Comparison of ENCODE assay signal across 3 fruit fly cellular contexts in the genomic region with DNA sequence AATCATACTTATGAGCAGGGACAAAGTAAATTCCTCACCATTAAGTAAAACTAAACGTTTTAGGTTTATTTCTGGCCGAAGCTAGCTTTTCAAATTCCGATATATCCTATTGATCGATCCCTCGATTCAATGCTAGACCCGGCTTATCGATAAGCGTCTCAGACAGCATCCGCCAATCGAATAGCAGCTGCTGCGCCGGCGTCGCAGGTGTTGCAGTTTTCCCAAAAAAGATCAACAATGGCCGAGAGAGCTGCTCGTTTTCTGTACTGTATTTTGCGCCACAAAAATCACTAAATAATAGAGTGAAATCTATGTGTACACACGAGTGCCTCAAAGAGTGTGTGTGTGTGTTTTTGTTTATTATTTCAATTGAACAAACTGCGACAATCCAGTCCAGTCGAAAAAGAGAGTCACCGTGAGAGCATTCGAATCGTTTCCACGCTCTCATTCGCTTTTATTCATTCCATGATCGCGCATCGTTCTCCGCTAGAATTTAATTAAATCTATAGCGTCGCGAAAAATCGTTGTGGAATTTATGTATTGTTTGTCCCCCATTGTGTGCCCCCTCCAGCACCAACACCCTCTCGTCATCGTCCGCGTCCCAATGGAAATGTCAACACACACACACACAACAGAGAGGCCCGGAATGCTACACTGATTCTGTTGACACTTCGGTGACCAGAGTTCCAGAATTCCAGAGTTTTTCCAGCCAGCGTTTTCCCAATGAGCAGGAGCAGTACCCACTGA.
TF ChIP-seq lines count a peak whose summit lies in the region.

No protein-coding gene starts in this region.

- no peak for TF ChIP-seq CTCF in whole organism, embryonic (GFP tag; optimal IDR thresholded peaks at IDR 0.05; lab: Kevin White, UChicago)

TF ChIP-seq in whole organism, 6 proteins besides CTCF, POLR2A, EP300 and RAD21:
- peak; percentile 19 for TF ChIP-seq Dll (optimal IDR thresholded peaks at IDR 0.05; lab: Kevin White, UChicago)
- TF ChIP-seq EcR (GFP tag; optimal IDR thresholded peaks at IDR 0.05; lab: Kevin White, UChicago), result no peak
- TF ChIP-seq psq (optimal IDR thresholded peaks at IDR 0.05; lab: Kevin White, UChicago), result no peak
- TF ChIP-seq pan (optimal IDR thresholded peaks at IDR 0.05; lab: Kevin White, UChicago), result no peak
- no peak for TF ChIP-seq usp (GFP tag; optimal IDR thresholded peaks at IDR 0.05; lab: Kevin White, UChicago)

TF ChIP-seq in whole organism, adult, 20 proteins besides CTCF, POLR2A, EP300 and RAD21:
- TF ChIP-seq cic (GFP tag; optimal IDR thresholded peaks at IDR 0.05; lab: Kevin White, UChicago), result peak; percentile 31
- no peak for TF ChIP-seq CG12768 (GFP tag; optimal IDR thresholded peaks at IDR 0.05; lab: Kevin White, UChicago)
- peak; percentile 23 for TF ChIP-seq pad (GFP tag; optimal IDR thresholded peaks at IDR 0.05; lab: Kevin White, UChicago)
- TF ChIP-seq ovo (GFP tag; optimal IDR thresholded peaks at IDR 0.05; lab: Kevin White, UChicago), result peak; percentile 4
- no peak for TF ChIP-seq Mnt (GFP tag; optimal IDR thresholded peaks at IDR 0.05; lab: Kevin White, UChicago)
- peak; percentile 12 for TF ChIP-seq bab1 (GFP tag; optimal IDR thresholded peaks at IDR 0.05; lab: Kevin White, UChicago)

TF ChIP-seq in whole organism, embryonic, 481 proteins besides CTCF, POLR2A, EP300 and RAD21 (continues in another document):
- TF ChIP-seq CG10543 (GFP tag; optimal IDR thresholded peaks at IDR 0.05; lab: Kevin White, UChicago), result peak; percentile 66
- TF ChIP-seq tio (GFP tag; optimal IDR thresholded peaks at IDR 0.05; lab: Kevin White, UChicago), result no peak
- TF ChIP-seq CG14050 (GFP tag; IDR thresholded peaks at IDR 0.05; lab: Robert Waterston, UW), result no peak
- peak; percentile 69 for TF ChIP-seq Bgb (GFP tag; IDR thresholded peaks at IDR 0.05; lab: Robert Waterston, UW; ENCODE audit: partially characterized antibody)
- TF ChIP-seq CG3995 (GFP tag; optimal IDR thresholded peaks at IDR 0.05; lab: Kevin White, UChicago), result peak; percentile 35
- TF ChIP-seq disco-r (GFP tag; optimal IDR thresholded peaks at IDR 0.05; lab: Kevin White, UChicago), result peak; percentile 46
- TF ChIP-seq crp (GFP tag; optimal IDR thresholded peaks at IDR 0.05; lab: Kevin White, UChicago), result peak in 1 of 2 experiments; percentile 58
- TF ChIP-seq sna (GFP tag; IDR thresholded peaks at IDR 0.05; lab: Robert Waterston, UW; ENCODE audit: partially characterized antibody), result peak; percentile 40; the same call in 1 of the 2 replicates
- no peak for TF ChIP-seq nmo (GFP tag; optimal IDR thresholded peaks at IDR 0.05; lab: Kevin White, UChicago)
- TF ChIP-seq MESR4 (GFP tag; optimal IDR thresholded peaks at IDR 0.05; lab: Kevin White, UChicago), result peak; percentile 3
- peak; percentile 60; the same call in 1 of the 3 replicates for TF ChIP-seq hb (GFP tag; IDR thresholded peaks at IDR 0.05; lab: Robert Waterston, UW; ENCODE audit: partially characterized antibody)
- no peak for TF ChIP-seq dpn (GFP tag; optimal IDR thresholded peaks at IDR 0.05; lab: Kevin White, UChicago)
- TF ChIP-seq GATAe (GFP tag; conservative IDR thresholded peaks at IDR 0.05; lab: Robert Waterston, UW), result no peak
- TF ChIP-seq sens (GFP tag; lab: Kevin White, UChicago), result peak; percentile 72
- TF ChIP-seq Camta (GFP tag; optimal IDR thresholded peaks at IDR 0.05; lab: Kevin White, UChicago), result no peak
- TF ChIP-seq CG8290 (GFP tag; optimal IDR thresholded peaks at IDR 0.05; lab: Kevin White, UChicago), result peak; percentile 28
- peak in 1 of 2 experiments; percentile 29 for TF ChIP-seq CG8290 (tag; optimal IDR thresholded peaks at IDR 0.05; lab: Kevin White, UChicago)
- no peak for TF ChIP-seq CG16863 (GFP tag; optimal IDR thresholded peaks at IDR 0.05; lab: Kevin White, UChicago)
- peak; percentile 76 for TF ChIP-seq Dp (GFP tag; optimal IDR thresholded peaks at IDR 0.05; lab: Kevin White, UChicago)
- peak; percentile 71 for TF ChIP-seq CG13287 (GFP tag; IDR thresholded peaks at IDR 0.05; lab: Robert Waterston, UW; ENCODE audit: partially characterized antibody)
- TF ChIP-seq CG11560 (tag; IDR thresholded peaks at IDR 0.05; lab: Robert Waterston, UW), result peak; percentile 93
- TF ChIP-seq CG6254 (GFP tag; optimal IDR thresholded peaks at IDR 0.05; lab: Kevin White, UChicago), result peak; percentile 64
- TF ChIP-seq Nf-YC (tag; optimal IDR thresholded peaks at IDR 0.05; lab: Kevin White, UChicago), result peak; percentile 58
- TF ChIP-seq CG6854 (GFP tag; optimal IDR thresholded peaks at IDR 0.05; lab: Kevin White, UChicago), result peak; percentile 33
- TF ChIP-seq twi (tag; optimal IDR thresholded peaks at IDR 0.05; lab: Kevin White, UChicago), result peak; percentile 11
- TF ChIP-seq hbn (GFP tag; IDR thresholded peaks at IDR 0.05; lab: Robert Waterston, UW; ENCODE audit: partially characterized antibody), result peak; percentile 45
- no peak for TF ChIP-seq z (GFP tag; IDR thresholded peaks at IDR 0.05; lab: Robert Waterston, UW)
- TF ChIP-seq Dll (GFP tag; IDR thresholded peaks at IDR 0.05; lab: Robert Waterston, UW; ENCODE audit: partially characterized antibody), result peak; percentile 63; the same call in 3 of the 4 replicates
- TF ChIP-seq CG7963 (GFP tag; IDR thresholded peaks at IDR 0.05; lab: Robert Waterston, UW; ENCODE audit: partially characterized antibody), result peak; percentile 60; the same call in 2 of the 3 replicates
- peak; percentile 38 for TF ChIP-seq Adf1 (GFP tag; IDR thresholded peaks at IDR 0.05; lab: Robert Waterston, UW)
- TF ChIP-seq zen2 (GFP tag; IDR thresholded peaks at IDR 0.05; lab: Robert Waterston, UW; ENCODE audit: partially characterized antibody), result peak; percentile 68
- peak; percentile 1 for TF ChIP-seq CG14710 (tag; optimal IDR thresholded peaks at IDR 0.05; lab: Kevin White, UChicago)
- peak; percentile 64 for TF ChIP-seq vnd (GFP tag; IDR thresholded peaks at IDR 0.05; lab: Robert Waterston, UW; ENCODE audit: partially characterized antibody)
- TF ChIP-seq Scr (GFP tag; IDR thresholded peaks at IDR 0.05; lab: Robert Waterston, UW; ENCODE audit: partially characterized antibody), result peak; percentile 60
- peak; percentile 61; the same call in 1 of the 3 replicates for TF ChIP-seq CG6791 (GFP tag; IDR thresholded peaks at IDR 0.05; lab: Robert Waterston, UW; ENCODE audit: partially characterized antibody)
- 0 out of 3 replicates have a peak, but pooled peaks have one; percentile 9 for TF ChIP-seq so (GFP tag; IDR thresholded peaks at IDR 0.05; lab: Robert Waterston, UW)
- no peak for TF ChIP-seq gce (GFP tag; IDR thresholded peaks at IDR 0.05; lab: Robert Waterston, UW)
- TF ChIP-seq ac (GFP tag; optimal IDR thresholded peaks at IDR 0.05; lab: Kevin White, UChicago), result peak; percentile 66
- no peak for TF ChIP-seq CG12236 (GFP tag; optimal IDR thresholded peaks at IDR 0.05; lab: Kevin White, UChicago)
- peak; percentile 7 for TF ChIP-seq phol (tag; optimal IDR thresholded peaks at IDR 0.05; lab: Kevin White, UChicago)
- TF ChIP-seq bowl (GFP tag; IDR thresholded peaks at IDR 0.05; lab: Robert Waterston, UW), result no peak
- peak; percentile 55 for TF ChIP-seq amos (GFP tag; IDR thresholded peaks at IDR 0.05; lab: Robert Waterston, UW; ENCODE audit: partially characterized antibody)
- peak; percentile 76; the same call in 1 of the 2 replicates for TF ChIP-seq nerfin-2 (GFP tag; IDR thresholded peaks at IDR 0.05; lab: Robert Waterston, UW; ENCODE audit: partially characterized antibody)
- peak; percentile 66; the same call in 2 of the 3 replicates for TF ChIP-seq Opbp (GFP tag; IDR thresholded peaks at IDR 0.05; lab: Robert Waterston, UW; ENCODE audit: partially characterized antibody)
- no peak for TF ChIP-seq lbe (GFP tag; optimal IDR thresholded peaks at IDR 0.05; lab: Kevin White, UChicago)
- no peak for TF ChIP-seq CG8281 (tag; optimal IDR thresholded peaks at IDR 0.05; lab: Kevin White, UChicago)
- peak; percentile 54 for TF ChIP-seq cg (GFP tag; optimal IDR thresholded peaks at IDR 0.05; lab: Kevin White, UChicago)
- TF ChIP-seq HLH4C (GFP tag; IDR thresholded peaks at IDR 0.05; lab: Robert Waterston, UW; ENCODE audit: partially characterized antibody), result peak; percentile 81
- no peak for TF ChIP-seq CG9727 (GFP tag; optimal IDR thresholded peaks at IDR 0.05; lab: Kevin White, UChicago)
- peak; percentile 18 for TF ChIP-seq BEAF-32 (GFP tag; optimal IDR thresholded peaks at IDR 0.05; lab: Kevin White, UChicago)
- TF ChIP-seq gro (GFP tag; optimal IDR thresholded peaks at IDR 0.05; lab: Kevin White, UChicago), result no peak
- no peak for TF ChIP-seq CG11085 (GFP tag; IDR thresholded peaks at IDR 0.05; lab: Robert Waterston, UW)
- no peak for TF ChIP-seq slp2 (GFP tag; optimal IDR thresholded peaks at IDR 0.05; lab: Kevin White, UChicago)
- TF ChIP-seq CG2116 (GFP tag; optimal IDR thresholded peaks at IDR 0.05; lab: Kevin White, UChicago), result peak; percentile 65
- TF ChIP-seq trem (tag; optimal IDR thresholded peaks at IDR 0.05; lab: Kevin White, UChicago), result peak; percentile 14
- no peak for TF ChIP-seq Gsc (GFP tag; IDR thresholded peaks at IDR 0.05; lab: Robert Waterston, UW)
- peak; percentile 87; the same call in 2 of the 4 replicates for TF ChIP-seq chinmo (GFP tag; IDR thresholded peaks at IDR 0.05; lab: Robert Waterston, UW; ENCODE audit: partially characterized antibody)
- TF ChIP-seq BtbVII (GFP tag; optimal IDR thresholded peaks at IDR 0.05; lab: Kevin White, UChicago), result peak; percentile 5
- peak; percentile 82 for TF ChIP-seq bbx (GFP tag; IDR thresholded peaks at IDR 0.05; lab: Robert Waterston, UW; ENCODE audit: partially characterized antibody)
- peak; percentile 19 for TF ChIP-seq Myb (GFP tag; optimal IDR thresholded peaks at IDR 0.05; lab: Kevin White, UChicago)
- TF ChIP-seq Dref (GFP tag; IDR thresholded peaks at IDR 0.05; lab: Robert Waterston, UW), result peak; percentile 72
- TF ChIP-seq luna (GFP tag; optimal IDR thresholded peaks at IDR 0.05; lab: Kevin White, UChicago), result peak; percentile 1
- peak; percentile 68 for TF ChIP-seq crol (GFP tag; IDR thresholded peaks at IDR 0.05; lab: Robert Waterston, UW)
- TF ChIP-seq Taf1 (GFP tag; IDR thresholded peaks at IDR 0.05; lab: Robert Waterston, UW), result no peak
- TF ChIP-seq CG4328 (GFP tag; optimal IDR thresholded peaks at IDR 0.05; lab: Kevin White, UChicago), result peak; percentile 4
- peak; percentile 31 for TF ChIP-seq stwl (tag; optimal IDR thresholded peaks at IDR 0.05; lab: Kevin White, UChicago)
